Worm (Caenorhabditis elegans) whole organism, L1 larva: ENCODE data around the gene T22B2.2.

Experiments used
- C04F5.9 ChIP-seq: sonication (generic microtip); optimal IDR thresholded peaks from 2 replicates; lab custom pipeline; 2016; ENCODE audit warnings: missing genetic modification characterization, missing compliant biosample characterization
- C16A3.4 ChIP-seq: fragments of 150-350 bp; optimal IDR thresholded peaks from 2 replicates; lab custom pipeline; 2014; ENCODE audit warnings: missing biosample characterization, missing genetic modification characterization
- C34B4.2 ChIP-seq: sonication (generic microtip); optimal IDR thresholded peaks from 2 replicates; lab custom pipeline; 2017; ENCODE audit warnings: mild to moderate bottlenecking, missing genetic modification characterization, missing compliant biosample characterization
- Y116A8C.19 ChIP-seq: sonication (generic microtip); optimal IDR thresholded peaks from 2 replicates; lab custom pipeline; 2016; ENCODE audit warnings: missing compliant biosample characterization, missing genetic modification characterization, borderline replicate concordance
- aha-1 ChIP-seq: fragments of 150-350 bp; optimal IDR thresholded peaks from 2 replicates; lab custom pipeline; 2014; ENCODE audit warnings: missing biosample characterization, missing genetic modification characterization
- alr-1 ChIP-seq: fragments of 200-800 bp; sonication (Bioruptor generic); optimal IDR thresholded peaks from 2 replicates; lab custom pipeline; 2018; ENCODE audit warnings: borderline replicate concordance, mild to moderate bottlenecking, missing genetic modification characterization, missing compliant biosample characterization
- blmp-1 ChIP-seq: fragments of 150-350 bp; optimal IDR thresholded peaks from 2 replicates; lab custom pipeline; 2014; ENCODE audit warnings: missing biosample characterization, missing genetic modification characterization
- ceh-63 ChIP-seq: fragments of 200-800 bp; sonication (Bioruptor generic); optimal IDR thresholded peaks from 2 replicates; lab custom pipeline; 2018; ENCODE audit warnings: mild to moderate bottlenecking, missing genetic modification characterization, missing compliant biosample characterization
- ceh-82 ChIP-seq, 3 experiments: fragments of 150-350 bp in 1 of 3; sonication (generic microtip) in 2 of 3; optimal IDR thresholded peaks; 2 replicates each; lab custom pipeline; 2014 to 2017; ENCODE audit warnings: missing biosample characterization in 3 of 3, missing genetic modification characterization in 3 of 3
- ces-1 ChIP-seq: fragments of 150-350 bp; optimal IDR thresholded peaks from 2 replicates; lab custom pipeline; 2014; ENCODE audit warnings: missing biosample characterization, missing genetic modification reagents, missing genetic modification characterization
- dsc-1 ChIP-seq: sonication (generic microtip); optimal IDR thresholded peaks from 2 replicates; lab custom pipeline; 2016; ENCODE audit warnings: mild to moderate bottlenecking, missing genetic modification characterization, missing compliant biosample characterization
- efl-1 ChIP-seq, 4 experiments: fragments of 150-350 bp; optimal IDR thresholded peaks in 3 of 4; peaks in 1 of 4; 1 replicate in 1 of 4; 2 replicates in 3 of 4; lab custom pipeline; 2014; ENCODE audit warnings: missing biosample characterization in 2 of 4, missing genetic modification characterization in 2 of 4, missing genetic modification reagents in 2 of 4
- egl-13 ChIP-seq: sonication (generic microtip); optimal IDR thresholded peaks from 2 replicates; lab custom pipeline; 2016; ENCODE audit warnings: missing genotype, missing genetic modification reagents, missing genetic modification characterization, missing compliant biosample characterization
- fkh-10 ChIP-seq: sonication (generic microtip); optimal IDR thresholded peaks from 2 replicates; lab custom pipeline; 2017; ENCODE audit warnings: missing biosample characterization, missing genetic modification reagents, missing genetic modification characterization
- fkh-4 ChIP-seq: sonication (generic microtip); optimal IDR thresholded peaks from 2 replicates; lab custom pipeline; 2016; ENCODE audit warnings: missing compliant biosample characterization, missing genetic modification characterization, borderline replicate concordance
- fkh-8 ChIP-seq: sonication (generic microtip); optimal IDR thresholded peaks from 2 replicates; lab custom pipeline; 2016; ENCODE audit warnings: mild to moderate bottlenecking, missing genetic modification characterization, missing compliant biosample characterization
- hlh-4 ChIP-seq: sonication (generic microtip); optimal IDR thresholded peaks from 2 replicates; lab custom pipeline; 2016; ENCODE audit warnings: mild to moderate bottlenecking, missing genetic modification characterization, missing compliant biosample characterization
- hpl-2 ChIP-seq: fragments of 150-350 bp; optimal IDR thresholded peaks from 2 replicates; lab custom pipeline; 2014; ENCODE audit warnings: missing biosample characterization, missing genetic modification reagents, missing genetic modification characterization
- isw-1 ChIP-seq: fragments of 200-800 bp; sonication (Bioruptor generic); IDR thresholded peaks from 2 replicates; pipeline ENCODE4 v1.3.6; 2022; ENCODE audit warnings: missing genetic modification characterization, missing compliant biosample characterization
- lin-14 ChIP-seq: fragments of 200-800 bp; sonication (Bioruptor generic); optimal IDR thresholded peaks from 2 replicates; lab custom pipeline; 2018; ENCODE audit warnings: mild to moderate bottlenecking, missing genetic modification characterization, moderate library complexity, missing compliant biosample characterization
- lin-15B ChIP-seq: fragments of 150-350 bp; sonication (generic microtip); optimal IDR thresholded peaks from 3 replicates; lab custom pipeline; 2014; ENCODE audit warnings: missing biosample characterization, missing genetic modification characterization
- lin-39 ChIP-seq: fragments of 150-350 bp; optimal IDR thresholded peaks from 2 replicates; lab custom pipeline; 2014; ENCODE audit warnings: missing biosample characterization, missing genetic modification reagents, missing genetic modification characterization
- lsy-2 ChIP-seq, 2 experiments: fragments of 150-350 bp; optimal IDR thresholded peaks; 2 replicates each; lab custom pipeline; 2014; ENCODE audit warnings: missing biosample characterization in 2 of 2, missing genetic modification characterization in 2 of 2
- mdl-1 ChIP-seq, 2 experiments: fragments of 150-350 bp; optimal IDR thresholded peaks; 2 replicates each; lab custom pipeline; 2014 to 2017; ENCODE audit warnings: missing biosample characterization in 2 of 2, missing genetic modification characterization in 2 of 2, inconsistent platforms in 1 of 2
- mef-2 ChIP-seq: fragments of 150-350 bp; optimal IDR thresholded peaks from 2 replicates; lab custom pipeline; 2014; ENCODE audit warnings: missing biosample characterization, missing genetic modification characterization
- nhr-19 ChIP-seq: fragments of 200-800 bp; sonication (Bioruptor generic); conservative IDR thresholded peaks from 2 replicates; pipeline ENCODE4 v1.3.6; 2022; ENCODE audit warnings: missing genetic modification characterization, missing compliant biosample characterization
- nhr-47 ChIP-seq: sonication (generic microtip); optimal IDR thresholded peaks from 2 replicates; lab custom pipeline; 2016; ENCODE audit warnings: mild to moderate bottlenecking, missing genetic modification characterization, moderate library complexity, missing compliant biosample characterization
- nhr-71 ChIP-seq: sonication (generic microtip); optimal IDR thresholded peaks from 2 replicates; lab custom pipeline; 2016; ENCODE audit warnings: mild to moderate bottlenecking, missing genetic modification characterization, moderate library complexity, missing compliant biosample characterization
- nhr-90 ChIP-seq: sonication (generic microtip); optimal IDR thresholded peaks from 2 replicates; lab custom pipeline; 2016; ENCODE audit warnings: mild to moderate bottlenecking, missing genetic modification characterization, missing compliant biosample characterization; ENCODE audit not compliant: poor library complexity
- rnt-1 ChIP-seq: sonication (generic microtip); optimal IDR thresholded peaks from 2 replicates; lab custom pipeline; 2016; ENCODE audit warnings: mild to moderate bottlenecking, missing genetic modification characterization, moderate library complexity, missing compliant biosample characterization
- skn-1 ChIP-seq: fragments of 150-350 bp; optimal IDR thresholded peaks from 2 replicates; lab custom pipeline; 2014; ENCODE audit warnings: missing biosample characterization, missing genetic modification characterization
- snu-23 ChIP-seq: sonication (generic microtip); optimal IDR thresholded peaks from 2 replicates; lab custom pipeline; 2016; ENCODE audit warnings: missing genetic modification characterization, missing compliant biosample characterization
- sox-4 ChIP-seq: sonication (generic microtip); optimal IDR thresholded peaks from 2 replicates; lab custom pipeline; 2016; ENCODE audit warnings: missing genetic modification characterization, missing compliant biosample characterization
- swsn-7 ChIP-seq: sonication (generic microtip); optimal IDR thresholded peaks from 2 replicates; lab custom pipeline; 2016; ENCODE audit warnings: missing genetic modification characterization, missing compliant biosample characterization
- tbx-2 ChIP-seq: sonication (generic microtip); optimal IDR thresholded peaks from 2 replicates; lab custom pipeline; 2016; ENCODE audit warnings: missing genetic modification characterization, missing compliant biosample characterization
- unc-130 ChIP-seq: fragments of 150-350 bp; optimal IDR thresholded peaks from 2 replicates; lab custom pipeline; 2017; ENCODE audit warnings: missing biosample characterization, missing genetic modification characterization, inconsistent platforms
- unc-30 ChIP-seq: sonication (generic microtip); optimal IDR thresholded peaks from 2 replicates; lab custom pipeline; 2017; ENCODE audit warnings: missing biosample characterization, missing genetic modification characterization
- unc-62 ChIP-seq: fragments of 150-350 bp; optimal IDR thresholded peaks from 2 replicates; lab custom pipeline; 2014; ENCODE audit warnings: missing biosample characterization, missing genetic modification reagents, missing genetic modification characterization
- unc-98 ChIP-seq: fragments of 200-800 bp; sonication (Bioruptor generic); IDR thresholded peaks from 2 replicates; pipeline ENCODE4 v1.3.6; 2022; ENCODE audit warnings: missing genetic modification characterization, missing compliant biosample characterization
- xbp-1 ChIP-seq: sonication (generic microtip); optimal IDR thresholded peaks from 2 replicates; lab custom pipeline; 2016; ENCODE audit warnings: missing genetic modification characterization, missing compliant biosample characterization
- zip-4 ChIP-seq: fragments of 200-800 bp; sonication (Bioruptor generic); optimal IDR thresholded peaks from 2 replicates; lab custom pipeline; 2018; ENCODE audit warnings: mild to moderate bottlenecking, missing genetic modification characterization, moderate library complexity, missing compliant biosample characterization
- ztf-4 ChIP-seq: fragments of 150-350 bp; optimal IDR thresholded peaks from 2 replicates; lab custom pipeline; 2014; ENCODE audit warnings: missing biosample characterization, missing genetic modification characterization

Gene T22B2.2

ce11 chrX:3900715-3901114 lies 19.5 kb upstream of the T22B2.2 start (continued):
- TF ChIP-seq fkh-4 (tag; lab: Kevin White, UChicago) (no peak), blmp-1 (tag; lab: Kevin White, UChicago) (no peak), efl-1 (optimal IDR thresholded peaks at IDR 0.05; lab: Kevin White, UChicago) (no peak), efl-1 (GFP tag; optimal IDR thresholded peaks at IDR 0.05 in 1 of 2; lab: Kevin White, UChicago) (no peak), lsy-2 (tag; optimal IDR thresholded peaks at IDR 0.05; lab: Kevin White, UChicago) (peak in 1 of 2 experiments; percentile 26), ztf-4 (tag; lab: Kevin White, UChicago) (no peak)

- TF ChIP-seq lin-14 (peak; percentile 35), mdl-1 (tag; optimal IDR thresholded peaks at IDR 0.05; lab: Kevin White, UChicago) (no peak), fkh-10 (GFP tag; lab: Kevin White, UChicago) (peak; percentile 96), Y116A8C.19 (tag; lab: Kevin White, UChicago) (no peak)
These were observed 18.8 kb upstream of the T22B2.2 start for ce11 chrX:3901389-3901788.

ce11 chrX:3904568-3904967 lies 15.6 kb upstream of the T22B2.2 start, which contains the start of gene sup-12:
TSS of gene sup-12 (plus strand) at chrX:3904584.
- peak; percentile 85 for TF ChIP-seq dsc-1 (tag; lab: Kevin White, UChicago)
- TF ChIP-seq fkh-4 (tag; lab: Kevin White, UChicago): peak; percentile 31
- TF ChIP-seq ceh-82 (tag; optimal IDR thresholded peaks at IDR 0.05; lab: Kevin White, UChicago): no peak
- TF ChIP-seq nhr-90 (tag; lab: Kevin White, UChicago): no peak

ce11 chrX:3911280-3911679 lies 8.9 kb upstream of the T22B2.2 start, which contains the start of gene T22B2.5:
TSS of gene T22B2.5 (minus strand) at chrX:3911380.
- TF ChIP-seq egl-13 (tag; lab: Kevin White, UChicago) (no peak), lin-39 (tag; lab: Kevin White, UChicago) (no peak), aha-1 (tag; lab: Kevin White, UChicago) (no peak), lin-14 (no peak), swsn-7 (no peak), nhr-47 (no peak), zip-4 (no peak), unc-62 (GFP tag; lab: Kevin White, UChicago) (no peak), efl-1 (optimal IDR thresholded peaks at IDR 0.05; lab: Kevin White, UChicago) (no peak), efl-1 (GFP tag; optimal IDR thresholded peaks at IDR 0.05 in 1 of 2; lab: Kevin White, UChicago) (no peak), snu-23 (GFP tag; lab: Kevin White, UChicago) (no peak), isw-1 (GFP tag; lab: Robert Waterston, UW) (no peak), mef-2 (tag; lab: Kevin White, UChicago) (no peak), ceh-63 (GFP tag; lab: Kevin White, UChicago) (no peak), blmp-1 (tag; lab: Kevin White, UChicago) (no peak), unc-98 (GFP tag; lab: Robert Waterston, UW) (no peak), lin-15B (no peak), C04F5.9 (tag; lab: Kevin White, UChicago) (no peak), C34B4.2 (tag; lab: Kevin White, UChicago) (no peak), C16A3.4 (no peak), sox-4 (tag; lab: Kevin White, UChicago) (no peak)

- TF ChIP-seq unc-98 (GFP tag; lab: Robert Waterston, UW) (no peak), skn-1 (tag; lab: Kevin White, UChicago) (peak; percentile 23), unc-30 (tag; lab: Kevin White, UChicago) (no peak), hpl-2 (GFP tag; lab: Kevin White, UChicago) (no peak), hlh-4 (tag; lab: Kevin White, UChicago) (no peak), ceh-63 (GFP tag; lab: Kevin White, UChicago) (no peak), unc-130 (tag; lab: Kevin White, UChicago) (peak; percentile 14), blmp-1 (tag; lab: Kevin White, UChicago) (no peak), ceh-82 (tag; optimal IDR thresholded peaks at IDR 0.05; lab: Kevin White, UChicago) (no peak), alr-1 (tag; lab: Kevin White, UChicago) (no peak), fkh-8 (no peak), snu-23 (GFP tag; lab: Kevin White, UChicago) (peak; percentile 7), nhr-71 (tag; lab: Kevin White, UChicago) (no peak), xbp-1 (tag; lab: Kevin White, UChicago) (no peak), ces-1 (GFP tag; lab: Kevin White, UChicago) (no peak), dsc-1 (tag; lab: Kevin White, UChicago) (no peak), unc-62 (GFP tag; lab: Kevin White, UChicago) (no peak), nhr-47 (no peak), C16A3.4 (peak; percentile 2), tbx-2 (tag; lab: Kevin White, UChicago) (no peak), nhr-19 (GFP tag; lab: Robert Waterston, UW) (peak; percentile 30; the same call in 1 of the 2 replicates), rnt-1 (peak; percentile 61)
These were observed 5.9 kb upstream of the T22B2.2 start for ce11 chrX:3914273-3914672.
